Worm (Caenorhabditis elegans) whole organism, L4 larva: Measurements from ENCODE around the gene che-10.
A peak's percentile ranks its signal among the peaks of the same experiment; 100 is the strongest.

ENCODE experiments used
- F44E2.7 ChIP-seq: fragments of 200-800 bp; sonication (Bioruptor generic); IDR thresholded peaks from 2 replicates; pipeline ENCODE4 v2.1.2; 2022; ENCODE audit warnings: missing genetic modification characterization, missing compliant biosample characterization
- Y75B8A.6 ChIP-seq: fragments of 200-800 bp; sonication (Bioruptor generic); IDR thresholded peaks from 2 replicates; pipeline ENCODE4 v1.3.6; 2022; ENCODE audit warnings: missing genetic modification reagents, missing genetic modification characterization, missing compliant biosample characterization
- ZK546.5 ChIP-seq, 2 experiments: sonication (generic microtip); optimal IDR thresholded peaks; 2 replicates each; lab custom pipeline; 2017; ENCODE audit warnings: missing biosample characterization in 2 of 2, missing genetic modification characterization in 2 of 2
- aha-1 ChIP-seq: fragments of 150-350 bp; peaks from one replicate; lab custom pipeline; 2014; ENCODE audit warnings: missing biosample characterization, missing genetic modification characterization
- ama-1 ChIP-seq: fragments of 150-350 bp; optimal IDR thresholded peaks from 2 replicates; lab custom pipeline; 2014; ENCODE audit warnings: inconsistent platforms, mixed read lengths
- ceh-28 ChIP-seq: fragments of 150-350 bp; optimal IDR thresholded peaks from 2 replicates; lab custom pipeline; 2014; ENCODE audit warnings: missing biosample characterization, missing genetic modification reagents, missing genetic modification characterization
- ceh-44 ChIP-seq: fragments of 200-800 bp; sonication (Bioruptor generic); IDR thresholded peaks from 2 replicates; pipeline ENCODE4 v1.3.6; 2022; ENCODE audit warnings: missing genetic modification reagents, missing genetic modification characterization, missing compliant biosample characterization
- ceh-62 ChIP-seq: sonication (generic microtip); optimal IDR thresholded peaks from 2 replicates; lab custom pipeline; 2017; ENCODE audit warnings: missing biosample characterization, missing genetic modification characterization
- ceh-82 ChIP-seq: sonication (generic microtip); optimal IDR thresholded peaks from 2 replicates; lab custom pipeline; 2017; ENCODE audit warnings: missing biosample characterization, missing genetic modification characterization
- ctbp-1 ChIP-seq: fragments of 200-800 bp; sonication (Bioruptor generic); IDR thresholded peaks from 2 replicates; pipeline ENCODE4 v1.3.6; 2022; ENCODE audit warnings: missing genetic modification reagents, missing genetic modification characterization, missing compliant biosample characterization
- daf-16 ChIP-seq, 3 experiments: sonication (generic microtip); optimal IDR thresholded peaks; 2 replicates each; lab custom pipeline; 2016 to 2017; ENCODE audit warnings: missing genetic modification characterization in 3 of 3, missing genetic modification reagents in 3 of 3, mild to moderate bottlenecking in 2 of 3, missing compliant biosample characterization in 2 of 3, missing biosample characterization in 1 of 3, moderate library complexity in 1 of 3
- daf-19 ChIP-seq: fragments of 200-800 bp; sonication (Bioruptor generic); conservative IDR thresholded peaks from 2 replicates; pipeline ENCODE4 v1.3.6; 2022; ENCODE audit warnings: missing genetic modification characterization, missing compliant biosample characterization
- dmd-6 ChIP-seq: fragments of 200-800 bp; sonication (Bioruptor generic); IDR thresholded peaks from 2 replicates; pipeline ENCODE4 v1.3.6; 2022; ENCODE audit warnings: missing genetic modification reagents, missing genetic modification characterization, missing compliant biosample characterization
- dve-1 ChIP-seq: sonication (generic microtip); optimal IDR thresholded peaks from 2 replicates; lab custom pipeline; 2017; ENCODE audit warnings: antibody characterized with exemption, mild to moderate bottlenecking, missing genetic modification characterization, missing compliant biosample characterization; ENCODE audit not compliant: insufficient read depth
- egl-27 ChIP-seq: sonication (generic microtip); optimal IDR thresholded peaks from 3 replicates; lab custom pipeline; 2017; ENCODE audit warnings: missing biosample characterization, missing genetic modification reagents, missing genetic modification characterization
- gei-8 ChIP-seq: fragments of 200-800 bp; sonication (Bioruptor generic); optimal IDR thresholded peaks from 2 replicates; lab custom pipeline; 2018; ENCODE audit warnings: mild to moderate bottlenecking, missing genetic modification characterization, missing compliant biosample characterization
- jun-1 ChIP-seq: fragments of 150-350 bp; optimal IDR thresholded peaks from 2 replicates; lab custom pipeline; 2014; ENCODE audit warnings: missing biosample characterization, missing genetic modification reagents, missing genetic modification characterization
- lin-1 ChIP-seq: fragments of 200-800 bp; sonication (Bioruptor generic); IDR thresholded peaks from 2 replicates; pipeline ENCODE4 v1.3.6; 2022; ENCODE audit warnings: missing genetic modification reagents, missing genetic modification characterization, missing compliant biosample characterization
- lin-38 ChIP-seq: fragments of 200-800 bp; sonication (Bioruptor generic); IDR thresholded peaks from 2 replicates; pipeline ENCODE4 v1.3.6; 2022; ENCODE audit warnings: missing genetic modification reagents, missing genetic modification characterization, missing compliant biosample characterization
- lin-39 ChIP-seq: fragments of 150-350 bp; optimal IDR thresholded peaks from 2 replicates; lab custom pipeline; 2014; ENCODE audit warnings: missing biosample characterization, missing genetic modification reagents, missing genetic modification characterization
- lir-3 ChIP-seq: sonication (generic microtip); optimal IDR thresholded peaks from 2 replicates; lab custom pipeline; 2016; ENCODE audit warnings: mild to moderate bottlenecking, missing genetic modification characterization, missing compliant biosample characterization
- mdl-1 ChIP-seq, 2 experiments: fragments of 150-350 bp in 1 of 2; sonication (generic microtip) in 1 of 2; optimal IDR thresholded peaks; 2 replicates each; lab custom pipeline; 2014 to 2017; ENCODE audit warnings: missing biosample characterization in 2 of 2, missing genetic modification characterization in 2 of 2
- mdt-29 ChIP-seq: fragments of 200-800 bp; sonication (Bioruptor generic); IDR thresholded peaks from 2 replicates; pipeline ENCODE4 v1.3.6; 2022; ENCODE audit warnings: missing genetic modification reagents, missing genetic modification characterization, missing compliant biosample characterization
- mep-1 ChIP-seq: fragments of 150-350 bp; sonication (generic microtip); optimal IDR thresholded peaks from 3 replicates; lab custom pipeline; 2014; ENCODE audit warnings: missing biosample characterization, missing genetic modification characterization
- mes-2 ChIP-seq: sonication (generic microtip); optimal IDR thresholded peaks from 2 replicates; lab custom pipeline; 2016; ENCODE audit warnings: missing genotype, mild to moderate bottlenecking, missing genetic modification characterization, missing compliant biosample characterization; ENCODE audit not compliant: poor library complexity, severe bottlenecking
- mxl-2 ChIP-seq: fragments of 200-800 bp; sonication (Bioruptor generic); conservative IDR thresholded peaks from 2 replicates; pipeline ENCODE4 v1.3.6; 2022; ENCODE audit warnings: missing genetic modification reagents, missing genetic modification characterization, missing compliant biosample characterization
- nhr-10 ChIP-seq: fragments of 150-350 bp; optimal IDR thresholded peaks from 2 replicates; lab custom pipeline; 2014; ENCODE audit warnings: missing biosample characterization, missing genetic modification characterization
- nhr-102 ChIP-seq: sonication (generic microtip); optimal IDR thresholded peaks from 2 replicates; lab custom pipeline; 2016; ENCODE audit warnings: mild to moderate bottlenecking, missing genetic modification characterization, moderate library complexity, missing compliant biosample characterization
- nhr-11 ChIP-seq: fragments of 150-350 bp; optimal IDR thresholded peaks from 2 replicates; lab custom pipeline; 2014; ENCODE audit warnings: missing biosample characterization, missing genetic modification characterization
- nhr-111 ChIP-seq: fragments of 200-800 bp; sonication (Bioruptor generic); optimal IDR thresholded peaks from 2 replicates; lab custom pipeline; 2018; ENCODE audit warnings: mild to moderate bottlenecking, missing genetic modification characterization, missing compliant biosample characterization
- nhr-237 ChIP-seq: sonication (generic microtip); optimal IDR thresholded peaks from 2 replicates; lab custom pipeline; 2017; ENCODE audit warnings: missing biosample characterization, missing genetic modification characterization
- nhr-25 ChIP-seq: sonication (generic microtip); optimal IDR thresholded peaks from 2 replicates; lab custom pipeline; 2017; ENCODE audit warnings: missing genetic modification characterization, mild to moderate bottlenecking, missing compliant biosample characterization, antibody characterized with exemption, moderate library complexity, borderline replicate concordance; ENCODE audit not compliant: insufficient read depth
- nhr-48 ChIP-seq: sonication (generic microtip); optimal IDR thresholded peaks from 2 replicates; lab custom pipeline; 2016; ENCODE audit warnings: mild to moderate bottlenecking, missing genetic modification characterization, missing compliant biosample characterization
- nhr-6 ChIP-seq: fragments of 150-350 bp; optimal IDR thresholded peaks from 2 replicates; lab custom pipeline; 2014; ENCODE audit warnings: missing biosample characterization, missing genetic modification characterization
- rbr-2 ChIP-seq: sonication (generic microtip); optimal IDR thresholded peaks from 2 replicates; lab custom pipeline; 2016; ENCODE audit warnings: missing genotype, missing genetic modification characterization, missing compliant biosample characterization
- saeg-2 ChIP-seq: fragments of 200-800 bp; sonication (Bioruptor generic); IDR thresholded peaks from 2 replicates; pipeline ENCODE4 v1.3.6; 2022; ENCODE audit warnings: missing genetic modification reagents, missing genetic modification characterization, missing compliant biosample characterization
- set-16 ChIP-seq: fragments of 200-800 bp; sonication (Bioruptor generic); IDR thresholded peaks from 2 replicates; pipeline ENCODE4 v1.3.6; 2022; ENCODE audit warnings: missing genetic modification reagents, missing genetic modification characterization, missing compliant biosample characterization
- snpc-4 ChIP-seq: fragments of 150-350 bp; optimal IDR thresholded peaks from 2 replicates; lab custom pipeline; 2014; ENCODE audit warnings: missing biosample characterization, missing genetic modification characterization
- spr-3 ChIP-seq: fragments of 200-800 bp; sonication (Bioruptor generic); optimal IDR thresholded peaks from 2 replicates; lab custom pipeline; 2018; ENCODE audit warnings: mild to moderate bottlenecking, missing genetic modification characterization, missing compliant biosample characterization
- tra-1 ChIP-seq: fragments of 200-800 bp; sonication (Bioruptor generic); IDR thresholded peaks from 2 replicates; pipeline ENCODE4 v1.3.6; 2022; ENCODE audit warnings: missing genetic modification reagents, missing genetic modification characterization, missing compliant biosample characterization
- unc-39 ChIP-seq: sonication (generic microtip); optimal IDR thresholded peaks from 2 replicates; lab custom pipeline; 2017; ENCODE audit warnings: missing biosample characterization, missing genetic modification characterization
- unc-62 ChIP-seq, 3 experiments: fragments of 150-350 bp in 1 of 3; sonication (generic microtip); optimal IDR thresholded peaks in 2 of 3; peaks in 1 of 3; 1 replicate in 1 of 3; 2 replicates in 2 of 3; lab custom pipeline; 2014 to 2017; ENCODE audit warnings: missing biosample characterization in 3 of 3, missing genetic modification characterization in 3 of 3, missing genetic modification reagents in 3 of 3, missing genotype in 1 of 3
- ztf-7 ChIP-seq: fragments of 150-350 bp; optimal IDR thresholded peaks from 2 replicates; lab custom pipeline; 2014; ENCODE audit warnings: missing biosample characterization, missing genetic modification characterization

Gene che-10

ce11 chrII:4672584-4673110, 34.5 kb upstream of the che-10 start, which contains the start of the genes clec-140 and hmg-11 (continued):
- TF ChIP-seq saeg-2 (no peak), mdl-1 (tag; optimal IDR thresholded peaks at IDR 0.05; lab: Kevin White, UChicago) (peak; percentile 55 to 92), daf-19 (no peak), nhr-102 (tag; lab: Kevin White, UChicago) (no peak), egl-27 (no peak), ZK546.5 (tag; optimal IDR thresholded peaks at IDR 0.05; lab: Kevin White, UChicago) (no peak), mdt-29 (GFP tag; lab: Robert Waterston, UW) (no peak), Y75B8A.6 (GFP tag; lab: Robert Waterston, UW) (no peak), ceh-28 (tag; lab: Kevin White, UChicago) (no peak), nhr-237 (tag; lab: Kevin White, UChicago) (no peak), tra-1 (GFP tag; lab: Robert Waterston, UW) (no peak), nhr-11 (no peak), nhr-6 (tag; lab: Kevin White, UChicago) (no peak), nhr-10 (no peak), spr-3 (no peak), mep-1 (tag; lab: Kevin White, UChicago) (no peak), nhr-25 (peak; percentile 61), unc-39 (tag; lab: Kevin White, UChicago) (no peak), lin-1 (GFP tag; lab: Robert Waterston, UW) (no peak), lir-3 (tag; lab: Kevin White, UChicago) (no peak)
- TF ChIP-seq, all 104 proteins: peak for 15

DNA sequence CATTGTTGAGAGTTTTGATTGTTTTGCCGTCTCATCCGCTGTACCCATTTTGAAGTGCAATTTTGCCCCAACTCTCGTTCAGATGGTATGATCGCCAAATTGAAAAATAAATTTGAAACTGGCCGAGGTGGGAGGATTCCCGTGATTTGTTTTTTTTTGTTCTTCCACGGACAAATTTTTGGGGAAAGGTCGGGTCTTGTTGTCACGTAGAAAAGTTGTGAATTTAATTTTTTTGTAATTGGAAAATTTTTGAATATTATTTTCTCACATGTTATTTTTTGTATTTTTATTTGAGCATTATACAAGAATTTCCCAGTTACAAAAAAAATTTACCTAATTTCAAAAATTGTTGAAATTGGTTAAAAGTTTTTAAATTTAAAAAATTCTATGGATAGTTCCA, 33.6 kb upstream of the che-10 start, which contains the start of gene T05A7.6:
Gene T05A7.6 (minus strand): TSS at position 101 of the 400 bp plus-strand sequence.
- no peak for TF ChIP-seq set-16 (GFP tag; lab: Robert Waterston, UW)
- no peak for TF ChIP-seq ceh-28 (tag; lab: Kevin White, UChicago)
- no peak for TF ChIP-seq nhr-48 (tag; lab: Kevin White, UChicago)
- TF ChIP-seq dmd-6, result no peak
- TF ChIP-seq rbr-2, result no peak
- no peak for TF ChIP-seq dve-1 (tag; lab: Kevin White, UChicago)
- TF ChIP-seq lin-1 (GFP tag; lab: Robert Waterston, UW), result no peak
- TF ChIP-seq ztf-7 (tag; lab: Kevin White, UChicago), result no peak
- no peak for TF ChIP-seq nhr-10

ce11 chrII:4667572-4667971, 29.4 kb upstream of the che-10 start, which contains the start of gene fut-5:
Gene fut-5 (minus strand): TSS chrII:4667672.
- TF ChIP-seq nhr-11, result no peak
- no peak for TF ChIP-seq jun-1 (tag; lab: Kevin White, UChicago)
- TF ChIP-seq aha-1 (tag; lab: Kevin White, UChicago), result peak; percentile 0
- TF ChIP-seq daf-16 (GFP tag; optimal IDR thresholded peaks at IDR 0.05; lab: Kevin White, UChicago), result no peak
- TF ChIP-seq daf-16 (tag; optimal IDR thresholded peaks at IDR 0.05; lab: Kevin White, UChicago), result no peak
- TF ChIP-seq, all 104 proteins: peak for 1

DNA sequence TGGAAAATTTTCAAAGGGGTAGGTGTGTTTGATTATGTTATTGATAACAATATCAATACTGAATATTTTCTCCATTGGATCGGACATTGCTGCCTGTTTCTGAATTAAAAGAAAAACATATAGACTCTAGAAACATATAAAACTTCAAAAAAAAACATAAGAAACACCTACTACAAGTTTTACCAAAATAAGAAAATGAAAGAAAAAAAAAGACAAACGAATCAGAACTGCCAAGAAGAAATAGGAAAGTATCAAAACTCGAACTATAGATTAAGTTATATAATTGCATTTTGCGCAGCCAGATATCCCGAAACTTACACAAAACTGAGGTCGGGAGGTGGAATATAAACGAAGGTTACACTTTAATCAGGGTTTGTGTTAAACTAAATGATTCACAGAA, 27.2 kb upstream of the che-10 start, which contains the start of gene T05A7.11:
Gene T05A7.11 (minus strand): TSS at position 101 of the 400 bp plus-strand sequence.
- TF ChIP-seq mxl-2 (GFP tag; lab: Robert Waterston, UW), result no peak
- no peak for TF ChIP-seq tra-1 (GFP tag; lab: Robert Waterston, UW)
- no peak for TF ChIP-seq ceh-44 (GFP tag; lab: Robert Waterston, UW)
- TF ChIP-seq nhr-111 (GFP tag; lab: Kevin White, UChicago), result no peak
- TF ChIP-seq F44E2.7 (GFP tag; lab: Robert Waterston, UW), result no peak
- TF ChIP-seq unc-62 (GFP tag; optimal IDR thresholded peaks at IDR 0.05 in 1 of 2; lab: Kevin White, UChicago), result no peak
- no peak for TF ChIP-seq unc-62 (tag; optimal IDR thresholded peaks at IDR 0.05; lab: Kevin White, UChicago)
- TF ChIP-seq ZK546.5 (tag; optimal IDR thresholded peaks at IDR 0.05; lab: Kevin White, UChicago), result no peak
- no peak for TF ChIP-seq nhr-237 (tag; lab: Kevin White, UChicago)
- no peak for TF ChIP-seq ama-1
- TF ChIP-seq lin-39 (tag; lab: Kevin White, UChicago), result no peak
- no peak for TF ChIP-seq ctbp-1 (GFP tag; lab: Robert Waterston, UW)
- TF ChIP-seq lin-38 (GFP tag; lab: Robert Waterston, UW), result no peak
- no peak for TF ChIP-seq mes-2 (tag; lab: Kevin White, UChicago)
- no peak for TF ChIP-seq gei-8 (GFP tag; lab: Kevin White, UChicago)
- no peak for TF ChIP-seq snpc-4
- no peak for TF ChIP-seq ztf-7 (tag; lab: Kevin White, UChicago)
- no peak for TF ChIP-seq daf-16 (GFP tag; optimal IDR thresholded peaks at IDR 0.05; lab: Kevin White, UChicago)
- TF ChIP-seq daf-16 (tag; optimal IDR thresholded peaks at IDR 0.05; lab: Kevin White, UChicago), result no peak
- TF ChIP-seq ceh-82 (tag; lab: Kevin White, UChicago), result no peak
- no peak for TF ChIP-seq ceh-62 (tag; lab: Kevin White, UChicago)
- TF ChIP-seq spr-3, result no peak
